Worm (Caenorhabditis elegans): ENCODE measurements around the gene hyls-1.

hyls-1 gene

DNA sequence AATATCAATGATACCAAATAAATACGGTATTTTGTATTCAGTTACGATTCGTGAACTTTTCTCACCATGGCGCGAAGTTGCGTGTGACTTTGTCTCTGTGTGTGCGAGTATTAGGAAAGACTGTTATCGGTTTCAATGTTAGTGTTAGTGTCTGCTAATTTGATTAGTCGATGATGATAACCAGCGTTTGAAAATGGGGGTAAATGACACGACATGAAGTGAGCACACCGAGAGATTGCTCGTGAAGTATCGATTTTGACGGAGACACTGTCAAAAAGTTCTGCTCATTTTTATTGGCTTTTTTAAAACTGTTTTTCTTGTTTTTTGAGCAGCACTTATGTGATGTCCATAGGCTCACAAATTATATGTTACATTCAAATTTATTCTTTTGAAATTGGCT lies 38.8 kb upstream of the hyls-1 start (continued):
- peak; percentile 4 for TF ChIP-seq ztf-22 (GFP tag; optimal IDR thresholded peaks at IDR 0.05)
- no peak for TF ChIP-seq madf-10 (tag; optimal IDR thresholded peaks at IDR 0.05)
- no peak for TF ChIP-seq ccch-3 (GFP tag; optimal IDR thresholded peaks at IDR 0.05)
- TF ChIP-seq nhr-120 (GFP tag; IDR thresholded peaks at IDR 0.05): no peak
- TF ChIP-seq lir-1 (GFP tag; conservative IDR thresholded peaks at IDR 0.05): no peak
- TF ChIP-seq ztf-26 (tag; optimal IDR thresholded peaks at IDR 0.05): no peak
- no peak for TF ChIP-seq rpc-1 (optimal IDR thresholded peaks at IDR 0.05)
- no peak for TF ChIP-seq rpc-1 (tag; optimal IDR thresholded peaks at IDR 0.05)
- TF ChIP-seq hrde-1 (tag; optimal IDR thresholded peaks at IDR 0.05; ENCODE audit: borderline replicate concordance): peak; percentile 82
- peak; percentile 72 for TF ChIP-seq hsf-1 (GFP tag; IDR thresholded peaks at IDR 0.05)
- no peak for TF ChIP-seq unc-130 (GFP tag; optimal IDR thresholded peaks at IDR 0.05)
- TF ChIP-seq chd-7 (tag; optimal IDR thresholded peaks at IDR 0.05): peak; percentile 43
- no peak for TF ChIP-seq T26A5.8 (tag; optimal IDR thresholded peaks at IDR 0.05)
- no peak for TF ChIP-seq rec-8 (tag; optimal IDR thresholded peaks at IDR 0.05)
- no peak for TF ChIP-seq snpc-1.3 (tag; optimal IDR thresholded peaks at IDR 0.05; ENCODE audit: insufficient read depth)
- TF ChIP-seq zfh-2 (GFP tag; conservative IDR thresholded peaks at IDR 0.05): no peak
- TF ChIP-seq nfyb-1 (GFP tag; IDR thresholded peaks at IDR 0.05): peak; percentile 73; the same call in 1 of the 2 replicates
- TF ChIP-seq mes-4 (tag; optimal IDR thresholded peaks at IDR 0.05): no peak
- no peak for TF ChIP-seq lin-35 (GFP tag; optimal IDR thresholded peaks at IDR 0.05)
- TF ChIP-seq F33H1.4 (GFP tag; IDR thresholded peaks at IDR 0.05): 0 out of 2 replicates have a peak, but pooled peaks have one; percentile 21
- no peak for TF ChIP-seq cebp-2 (GFP tag; IDR thresholded peaks at IDR 0.05)
- no peak for TF ChIP-seq D2030.7 (GFP tag; IDR thresholded peaks at IDR 0.05)
- no peak for TF ChIP-seq egrh-3 (GFP tag; IDR thresholded peaks at IDR 0.05)
- no peak for TF ChIP-seq efl-1 (GFP tag; optimal IDR thresholded peaks at IDR 0.05)
- no peak for TF ChIP-seq F37B4.10 (GFP tag; IDR thresholded peaks at IDR 0.05)
- no peak for TF ChIP-seq lag-1 (GFP tag; IDR thresholded peaks at IDR 0.05)
- no peak for TF ChIP-seq die-1 (tag; optimal IDR thresholded peaks at IDR 0.05)
- TF ChIP-seq lin-26 (GFP tag; IDR thresholded peaks at IDR 0.05): peak; percentile 50; the same call in 1 of the 2 replicates
- 0 out of 2 replicates have a peak, but pooled peaks have one; percentile 45 for TF ChIP-seq ceh-40 (GFP tag; IDR thresholded peaks at IDR 0.05)
- TF ChIP-seq Y53G8AR.9 (GFP tag; conservative IDR thresholded peaks at IDR 0.05): peak; percentile 76
- TF ChIP-seq Y56A3A.18 (GFP tag; IDR thresholded peaks at IDR 0.05): 0 out of 2 replicates have a peak, but pooled peaks have one; percentile 54
- TF ChIP-seq hlh-12 (tag; optimal IDR thresholded peaks at IDR 0.05): no peak
- no peak for TF ChIP-seq ceh-27 (GFP tag; optimal IDR thresholded peaks at IDR 0.05)
- no peak for TF ChIP-seq mxl-1 (tag; optimal IDR thresholded peaks at IDR 0.05)
- TF ChIP-seq egl-44 (GFP tag; IDR thresholded peaks at IDR 0.05): no peak
- TF ChIP-seq madf-8 (GFP tag; conservative IDR thresholded peaks at IDR 0.05): peak; percentile 20; the same call in 1 of the 2 replicates
- no peak for TF ChIP-seq B0019.2 (GFP tag; conservative IDR thresholded peaks at IDR 0.05)
- no peak for TF ChIP-seq hlh-26 (GFP tag; conservative IDR thresholded peaks at IDR 0.05)
- no peak for TF ChIP-seq fkh-3 (tag; optimal IDR thresholded peaks at IDR 0.05)
- peak; percentile 13 for TF ChIP-seq snpc-1.1 (tag; optimal IDR thresholded peaks at IDR 0.05; ENCODE audit: insufficient read depth)
- no peak for TF ChIP-seq sptf-2 (GFP tag; optimal IDR thresholded peaks at IDR 0.05)
- TF ChIP-seq F22D6.2 (tag; optimal IDR thresholded peaks at IDR 0.05): no peak
- TF ChIP-seq ztf-6 (GFP tag; IDR thresholded peaks at IDR 0.05): no peak
- TF ChIP-seq snpc-4 (GFP tag; optimal IDR thresholded peaks at IDR 0.05): no peak
- TF ChIP-seq snpc-4 (tag; optimal IDR thresholded peaks at IDR 0.05): peak in 2 of 4 experiments; percentile 6 to 46
- TF ChIP-seq mel-28 (tag; optimal IDR thresholded peaks at IDR 0.05; ENCODE audit: borderline replicate concordance): no peak
- TF ChIP-seq xnd-1 (tag; optimal IDR thresholded peaks at IDR 0.05): peak; percentile 56
- TF ChIP-seq ekl-4 (GFP tag; IDR thresholded peaks at IDR 0.05): peak; percentile 72
- TF ChIP-seq tbp1 (GFP tag; optimal IDR thresholded peaks at IDR 0.05): peak; percentile 45

All from whole organism, young adult.